Fruit fly (Drosophila melanogaster) whole organism, embryonic: ENCODE results near the gene RpL13.

ENCODE experiments used
- Abd-B ChIP-seq: fragments of 200-800 bp; sonication (Bioruptor generic); optimal IDR thresholded peaks from 2 replicates; lab custom pipeline; 2018; ENCODE audit warnings: missing biosample characterization, mild to moderate bottlenecking, missing genetic modification characterization, moderate library complexity
- Aef1 ChIP-seq: fragments of 200-800 bp; sonication (Bioruptor generic); IDR thresholded peaks from 3 replicates; pipeline ENCODE4 v1.3.6; 2022; ENCODE audit warnings: missing biosample characterization, missing genetic modification characterization
- Atf-2 ChIP-seq: fragments of 200-800 bp; sonication (Bioruptor generic); optimal IDR thresholded peaks from 2 replicates; lab custom pipeline; 2016; ENCODE audit warnings: missing biosample characterization, missing genetic modification characterization
- Atf6 ChIP-seq: fragments of 200-800 bp; sonication (Bioruptor generic); IDR thresholded peaks from 2 replicates; pipeline ENCODE4 v1.3.6; 2022; ENCODE audit warnings: missing biosample characterization, missing genetic modification characterization
- CG10209 ChIP-seq: fragments of 200-800 bp; sonication (Bioruptor generic); optimal IDR thresholded peaks from 3 replicates; lab custom pipeline; 2017; ENCODE audit warnings: missing biosample characterization, mild to moderate bottlenecking, missing genetic modification characterization, missing genetic modification reagents
- CG11247 ChIP-seq: fragments of 200-800 bp; sonication (Bioruptor generic); IDR thresholded peaks from 2 replicates; pipeline ENCODE4 v1.3.6; 2022; ENCODE audit warnings: missing biosample characterization, missing genetic modification characterization
- CG12769 ChIP-seq: fragments of 200-800 bp; sonication (Bioruptor generic); optimal IDR thresholded peaks from 2 replicates; lab custom pipeline; 2019; ENCODE audit warnings: missing biosample characterization, mild to moderate bottlenecking, missing genetic modification characterization, moderate library complexity
- CG13424 ChIP-seq: fragments of 200-800 bp; sonication (Bioruptor generic); optimal IDR thresholded peaks from 2 replicates; lab custom pipeline; 2019; ENCODE audit warnings: missing biosample characterization, mild to moderate bottlenecking, missing genetic modification characterization, moderate library complexity
- CG14667 ChIP-seq: fragments of 200-800 bp; sonication (Bioruptor generic); IDR thresholded peaks from 2 replicates; pipeline ENCODE4 v1.3.6; 2022; ENCODE audit warnings: missing biosample characterization, missing genetic modification characterization
- CG2202 ChIP-seq: fragments of 200-800 bp; sonication (Bioruptor generic); optimal IDR thresholded peaks from 2 replicates; lab custom pipeline; 2018; ENCODE audit warnings: missing biosample characterization, mild to moderate bottlenecking, missing genetic modification characterization
- CG30020 ChIP-seq: fragments of 200-800 bp; optimal IDR thresholded peaks from 2 replicates; lab custom pipeline; 2019; ENCODE audit warnings: missing biosample characterization, mild to moderate bottlenecking, missing genetic modification characterization, moderate library complexity
- CG43689 ChIP-seq: fragments of 200-800 bp; sonication (Bioruptor generic); IDR thresholded peaks from 2 replicates; pipeline ENCODE4 v1.3.6; 2022; ENCODE audit warnings: missing biosample characterization, missing genetic modification characterization
- CG4404 ChIP-seq: fragments of 200-800 bp; sonication (Bioruptor generic); IDR thresholded peaks from 2 replicates; pipeline ENCODE4 v1.3.6; 2022; ENCODE audit warnings: missing biosample characterization, missing genetic modification characterization
- CG6765 ChIP-seq: fragments of 200-800 bp; sonication (Bioruptor generic); optimal IDR thresholded peaks from 3 replicates; lab custom pipeline; 2017; ENCODE audit warnings: missing biosample characterization, mild to moderate bottlenecking, missing genetic modification characterization
- CG6813 ChIP-seq: fragments of 200-800 bp; sonication (Bioruptor generic); optimal IDR thresholded peaks from 2 replicates; lab custom pipeline; 2017; ENCODE audit warnings: missing biosample characterization, missing genetic modification characterization, mild to moderate bottlenecking, moderate library complexity, missing genetic modification reagents
- CG7271 ChIP-seq: fragments of 200-800 bp; sonication (Bioruptor generic); optimal IDR thresholded peaks from 2 replicates; lab custom pipeline; 2018; ENCODE audit warnings: missing biosample characterization, mild to moderate bottlenecking, missing genetic modification characterization, moderate library complexity
- CG8478 ChIP-seq: fragments of >200 bp; optimal IDR thresholded peaks from 2 replicates; lab custom pipeline; 2018
- CG8944 ChIP-seq: fragments of 200-800 bp; sonication (Bioruptor generic); optimal IDR thresholded peaks from 3 replicates; lab custom pipeline; 2016; ENCODE audit warnings: missing biosample characterization, missing genetic modification characterization
- CHES-1-like ChIP-seq: fragments of 200-800 bp; sonication (Bioruptor generic); optimal IDR thresholded peaks from 2 replicates; lab custom pipeline; 2016; ENCODE audit warnings: missing biosample characterization, missing genetic modification characterization
- CkIIα-i1 ChIP-seq: fragments of 200-800 bp; sonication (Bioruptor generic); IDR thresholded peaks from 2 replicates; pipeline ENCODE4 v1.3.6; 2022; ENCODE audit warnings: missing biosample characterization, missing genetic modification characterization
- Dip3 ChIP-seq: fragments of 200-800 bp; sonication (Bioruptor generic); optimal IDR thresholded peaks from 3 replicates; lab custom pipeline; 2016; ENCODE audit warnings: missing biosample characterization, missing genetic modification characterization
- Ets65A ChIP-seq: fragments of 200-800 bp; sonication (Bioruptor generic); peaks from one replicate; lab custom pipeline; 2016; ENCODE audit warnings: missing biosample characterization, missing genetic modification characterization
- Fer1 ChIP-seq: fragments of 200-800 bp; sonication (Bioruptor generic); optimal IDR thresholded peaks from 2 replicates; lab custom pipeline; 2017; ENCODE audit warnings: missing biosample characterization, mild to moderate bottlenecking, missing genetic modification characterization
- HLH54F ChIP-seq: fragments of 200-800 bp; sonication (Bioruptor generic); optimal IDR thresholded peaks from 3 replicates; lab custom pipeline; 2016; ENCODE audit warnings: missing biosample characterization, missing genetic modification characterization
- HLHmδ ChIP-seq: fragments of 200-800 bp; sonication (Bioruptor generic); optimal IDR thresholded peaks from 2 replicates; lab custom pipeline; 2018; ENCODE audit warnings: missing biosample characterization, mild to moderate bottlenecking, missing genetic modification characterization, moderate library complexity
- HmgD ChIP-seq: fragments of 200-800 bp; sonication (Bioruptor generic); optimal IDR thresholded peaks from 3 replicates; lab custom pipeline; 2016; ENCODE audit warnings: missing biosample characterization, missing genetic modification characterization
- Hmr ChIP-seq: fragments of 200-800 bp; sonication (Bioruptor generic); optimal IDR thresholded peaks from 3 replicates; lab custom pipeline; 2017; ENCODE audit warnings: mild to moderate bottlenecking, missing biosample characterization, missing genetic modification reagents, missing genetic modification characterization
- Rfx ChIP-seq: fragments of 200-800 bp; sonication (Bioruptor generic); IDR thresholded peaks from 2 replicates; pipeline ENCODE4 v1.3.6; 2022; ENCODE audit warnings: missing biosample characterization, missing genetic modification characterization
- Tbp ChIP-seq: fragments of >200 bp; optimal IDR thresholded peaks from 2 replicates; lab custom pipeline; 2018; ENCODE audit warnings: missing biosample characterization, missing genetic modification characterization
- Vsx1 ChIP-seq: fragments of 200-800 bp; sonication (Bioruptor generic); optimal IDR thresholded peaks from 2 replicates; lab custom pipeline; 2017; ENCODE audit warnings: missing biosample characterization, mild to moderate bottlenecking, missing genetic modification characterization, missing genetic modification reagents
- Xbp1 ChIP-seq: fragments of 200-800 bp; sonication (Bioruptor generic); optimal IDR thresholded peaks from 3 replicates; lab custom pipeline; 2016; ENCODE audit warnings: missing biosample characterization, mild to moderate bottlenecking, missing genetic modification characterization
- YL-1 ChIP-seq: fragments of 200-800 bp; sonication (Bioruptor generic); optimal IDR thresholded peaks from 3 replicates; lab custom pipeline; 2017; ENCODE audit warnings: missing biosample characterization, mild to moderate bottlenecking, missing genetic modification characterization
- az2 ChIP-seq: fragments of 200-800 bp; sonication (Bioruptor generic); optimal IDR thresholded peaks from 3 replicates; lab custom pipeline; 2016; ENCODE audit warnings: missing biosample characterization, missing genetic modification characterization
- btn ChIP-seq: fragments of 200-800 bp; sonication (Bioruptor generic); optimal IDR thresholded peaks from 2 replicates; lab custom pipeline; 2016; ENCODE audit warnings: missing biosample characterization, missing genetic modification characterization
- crp ChIP-seq, 2 experiments: fragments of 200-800 bp; sonication (Bioruptor generic); optimal IDR thresholded peaks; 2 replicates in 1 of 2; 3 replicates in 1 of 2; lab custom pipeline; 2017; ENCODE audit warnings: missing biosample characterization in 2 of 2, missing genetic modification characterization in 2 of 2, mild to moderate bottlenecking in 1 of 2, moderate library complexity in 1 of 2
- disco-r ChIP-seq: fragments of 200-800 bp; sonication (Bioruptor generic); optimal IDR thresholded peaks from 2 replicates; lab custom pipeline; 2016; ENCODE audit warnings: missing biosample characterization, missing genetic modification characterization
- dmrt11E ChIP-seq: fragments of 200-800 bp; sonication (Bioruptor generic); optimal IDR thresholded peaks from 3 replicates; lab custom pipeline; 2018; ENCODE audit warnings: missing biosample characterization, mild to moderate bottlenecking, missing genetic modification characterization, moderate library complexity
- ems ChIP-seq: fragments of 200-800 bp; sonication (Bioruptor generic); optimal IDR thresholded peaks from 3 replicates; lab custom pipeline; 2016; ENCODE audit warnings: missing biosample characterization, missing genetic modification characterization
- gsb-n ChIP-seq: fragments of 200-800 bp; sonication (Bioruptor generic); optimal IDR thresholded peaks from 3 replicates; lab custom pipeline; 2018; ENCODE audit warnings: missing biosample characterization, mild to moderate bottlenecking, missing genetic modification characterization
- gt ChIP-seq: fragments of 200-800 bp; sonication (Bioruptor generic); IDR thresholded peaks from 2 replicates; pipeline ENCODE4 v1.3.6; 2022; ENCODE audit warnings: missing biosample characterization, missing genetic modification characterization
- her ChIP-seq: fragments of 200-800 bp; sonication (Bioruptor generic); optimal IDR thresholded peaks from 2 replicates; lab custom pipeline; 2016; ENCODE audit warnings: missing biosample characterization, missing genetic modification characterization
- jing ChIP-seq: fragments of 200-800 bp; sonication (Bioruptor generic); optimal IDR thresholded peaks from 2 replicates; lab custom pipeline; 2018; ENCODE audit warnings: missing biosample characterization, mild to moderate bottlenecking, missing genetic modification characterization
- lov ChIP-seq, 2 experiments: fragments of 200-800 bp in 1 of 2; fragments of >200 bp in 1 of 2; sonication (Bioruptor generic) in 1 of 2; IDR thresholded peaks in 1 of 2; optimal IDR thresholded peaks in 1 of 2; 2 replicates in 1 of 2; 3 replicates in 1 of 2; pipeline versions ENCODE4 v1.3.6 to Lab custom; 2017 to 2022; ENCODE audit warnings: missing biosample characterization in 1 of 2, missing genetic modification characterization in 1 of 2
- nom ChIP-seq: fragments of 200-800 bp; sonication (Bioruptor generic); optimal IDR thresholded peaks from 2 replicates; lab custom pipeline; 2017; ENCODE audit warnings: missing biosample characterization, missing genetic modification characterization, mild to moderate bottlenecking, moderate library complexity, missing genetic modification reagents
- pfk ChIP-seq: fragments of 200-800 bp; sonication (Bioruptor generic); optimal IDR thresholded peaks from 2 replicates; lab custom pipeline; 2018; ENCODE audit warnings: missing biosample characterization, mild to moderate bottlenecking, missing genetic modification characterization, moderate library complexity
- rib ChIP-seq: fragments of 200-800 bp; sonication (Bioruptor generic); IDR thresholded peaks from 2 replicates; pipeline ENCODE4 v1.3.6; 2022; ENCODE audit warnings: missing biosample characterization, missing genetic modification characterization
- sna ChIP-seq: fragments of 200-800 bp; sonication (Bioruptor generic); IDR thresholded peaks from 2 replicates; pipeline ENCODE4 v1.3.6; 2022; ENCODE audit warnings: missing biosample characterization, missing genetic modification characterization; ENCODE audit not compliant: partially characterized antibody
- stc ChIP-seq: fragments of 200-800 bp; sonication (Bioruptor generic); IDR thresholded peaks from 2 replicates; pipeline ENCODE4 v1.3.6; 2022; ENCODE audit warnings: missing biosample characterization, missing genetic modification characterization
- wdn ChIP-seq: fragments of 200-800 bp; sonication (Bioruptor generic); IDR thresholded peaks from 2 replicates; pipeline ENCODE4 v1.3.6; 2022; ENCODE audit warnings: missing biosample characterization, missing genetic modification characterization

Gene RpL13

DNA sequence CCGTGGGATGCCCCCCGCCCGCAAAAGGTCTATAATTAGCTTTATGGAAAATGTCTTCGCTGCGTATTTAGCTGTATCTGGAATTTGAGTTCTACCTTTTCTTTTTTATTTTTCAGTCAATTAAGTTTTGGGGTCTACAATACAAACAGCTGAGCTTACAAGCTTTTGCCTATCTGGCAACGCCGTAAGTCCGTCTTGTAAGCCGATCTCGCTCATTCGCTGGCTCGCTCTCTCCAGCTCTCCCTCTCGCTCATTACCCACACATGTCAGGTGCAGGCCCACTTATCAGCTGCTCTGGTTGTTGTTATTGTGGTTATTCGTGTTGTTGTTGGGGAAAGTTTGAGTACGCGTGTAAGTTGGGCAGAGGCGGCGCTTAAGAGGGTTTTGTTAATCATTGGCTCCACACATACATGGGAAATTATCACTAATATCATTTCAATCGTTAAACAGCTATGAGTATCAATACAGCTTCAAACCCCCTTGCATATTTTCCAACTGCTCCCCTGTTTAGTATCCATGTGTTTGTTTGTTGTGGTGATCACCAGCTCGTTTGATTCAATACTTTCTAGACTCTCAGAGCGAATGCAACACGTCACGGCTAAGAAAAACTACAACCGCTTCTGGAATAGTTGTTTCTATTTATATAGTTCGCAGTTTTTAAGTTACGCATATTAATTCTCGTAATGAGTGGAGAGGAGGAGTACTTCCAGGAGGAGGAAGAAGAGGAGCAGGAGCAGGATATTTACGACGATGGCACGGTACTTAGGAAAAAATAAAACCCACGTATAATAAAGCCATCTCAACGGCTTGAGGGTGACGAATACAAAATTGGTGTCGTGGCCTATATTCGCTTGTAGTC lies 42.9 kb downstream of the RpL13 start (continued):
- TF ChIP-seq jing (peak; percentile 94), CG7271 (tag; lab: Kevin White, UChicago) (peak; percentile 72), CG11247 (GFP tag; lab: Robert Waterston, UW) (peak; percentile 96), stc (GFP tag; lab: Robert Waterston, UW) (peak; percentile 96), CG14667 (GFP tag; lab: Robert Waterston, UW) (peak; percentile 95), CG8944 (peak; percentile 98), Atf-2 (GFP tag; lab: Kevin White, UChicago) (peak; percentile 97), rib (GFP tag; lab: Robert Waterston, UW) (peak; percentile 98), CG13424 (tag; lab: Kevin White, UChicago) (peak; percentile 97), nom (peak; percentile 98), Xbp1 (GFP tag; lab: Kevin White, UChicago) (peak; percentile 98), sna (0 out of 2 replicates have a peak, but pooled peaks have one; percentile 18), CHES-1-like (GFP tag; lab: Kevin White, UChicago) (peak; percentile 98), gsb-n (tag; lab: Kevin White, UChicago) (peak; percentile 95), Hmr (GFP tag; lab: Kevin White, UChicago) (peak; percentile 97), dmrt11E (tag; lab: Kevin White, UChicago) (peak; percentile 94), Abd-B (GFP tag; lab: Kevin White, UChicago) (peak; percentile 95), az2 (GFP tag; lab: Kevin White, UChicago) (peak; percentile 98), YL-1 (peak; percentile 75), disco-r (peak; percentile 94), CkIIα-i1 (GFP tag; lab: Robert Waterston, UW) (peak; percentile 88), CG4404 (peak; percentile 94), pfk (GFP tag; lab: Kevin White, UChicago) (peak; percentile 35), CG6813 (GFP tag; lab: Kevin White, UChicago) (peak; percentile 97), her (GFP tag; lab: Kevin White, UChicago) (peak; percentile 97), HLHmδ (GFP tag; lab: Kevin White, UChicago) (peak; percentile 82), lov (optimal IDR thresholded peaks at IDR 0.05; lab: Kevin White, UChicago) (no peak), lov (GFP tag; IDR thresholded peaks at IDR 0.05; lab: Robert Waterston, UW) (peak; percentile 92), CG6765 (peak; percentile 92), HmgD (GFP tag; lab: Kevin White, UChicago) (peak; percentile 98), Dip3 (GFP tag; lab: Kevin White, UChicago) (peak; percentile 98), CG2202 (tag; lab: Kevin White, UChicago) (peak; percentile 94), Ets65A (GFP tag; lab: Kevin White, UChicago) (peak; percentile 100), Vsx1 (GFP tag; lab: Kevin White, UChicago) (peak; percentile 82), wdn (GFP tag; lab: Robert Waterston, UW) (peak; percentile 98), CG43689 (GFP tag; lab: Robert Waterston, UW) (peak; percentile 93), Tbp (no peak), CG8478 (lab: Kevin White, UChicago) (no peak), btn (GFP tag; lab: Kevin White, UChicago) (peak; percentile 94), ems (GFP tag; lab: Kevin White, UChicago) (peak; percentile 96), Rfx (peak; percentile 99), CG12769 (tag; lab: Kevin White, UChicago) (peak; percentile 99), Fer1 (GFP tag; lab: Kevin White, UChicago) (no peak), Aef1 (peak; percentile 97), HLH54F (GFP tag; lab: Kevin White, UChicago) (peak; percentile 98), CG10209 (GFP tag; lab: Kevin White, UChicago) (peak; percentile 96), CG30020 (tag; lab: Kevin White, UChicago) (peak; percentile 76), crp (GFP tag; optimal IDR thresholded peaks at IDR 0.05; lab: Kevin White, UChicago) (peak; percentile 11 to 78), gt (peak; percentile 90), Atf6 (GFP tag; lab: Robert Waterston, UW) (peak; percentile 97)
